Worm (Caenorhabditis elegans): ENCODE measurements around the gene T03G6.1.

T03G6.1 gene

DNA sequence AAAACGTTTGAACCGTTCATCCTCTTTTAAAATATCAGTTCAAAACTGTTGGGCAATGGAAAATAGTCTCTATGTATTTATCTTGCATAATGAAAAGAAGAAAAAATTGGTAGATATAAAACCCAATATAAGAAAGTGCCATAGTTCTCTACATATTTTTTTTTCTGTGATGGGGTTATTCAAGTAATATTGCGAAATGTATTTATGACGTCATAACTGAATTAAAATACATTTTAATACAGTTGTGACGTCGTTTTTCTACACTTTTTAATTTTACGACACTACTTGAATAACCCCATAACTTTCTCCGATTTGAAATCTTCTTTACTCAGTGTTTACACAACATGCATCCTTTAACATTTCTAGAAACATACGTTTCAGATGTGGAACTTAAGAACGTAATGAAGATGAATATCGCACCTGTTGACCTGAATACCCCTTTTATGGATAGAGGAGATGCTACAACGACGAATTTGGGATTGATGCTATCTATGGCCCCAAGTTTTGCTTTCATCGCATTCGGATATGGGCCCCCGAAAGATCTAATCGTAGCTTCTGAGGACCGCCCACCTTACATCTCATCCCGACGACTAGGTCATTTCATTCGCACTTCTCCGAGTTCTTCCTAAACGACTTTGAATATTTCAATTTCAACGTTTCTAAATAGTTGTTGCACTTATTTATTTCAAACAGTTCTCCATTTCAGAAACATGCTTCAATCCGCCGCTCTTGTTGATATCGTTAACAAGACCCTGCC, at the start of gene T03G6.1:
Gene T03G6.1, plus strand, starts transcription at position 707 of the 757 bp plus-strand sequence.
- TF ChIP-seq blmp-1 (tag; optimal IDR thresholded peaks at IDR 0.05): peak; percentile 50
- no peak for TF ChIP-seq hpl-2 (GFP tag; optimal IDR thresholded peaks at IDR 0.05)
- no peak for TF ChIP-seq unc-98 (GFP tag; IDR thresholded peaks at IDR 0.05)

DNA sequence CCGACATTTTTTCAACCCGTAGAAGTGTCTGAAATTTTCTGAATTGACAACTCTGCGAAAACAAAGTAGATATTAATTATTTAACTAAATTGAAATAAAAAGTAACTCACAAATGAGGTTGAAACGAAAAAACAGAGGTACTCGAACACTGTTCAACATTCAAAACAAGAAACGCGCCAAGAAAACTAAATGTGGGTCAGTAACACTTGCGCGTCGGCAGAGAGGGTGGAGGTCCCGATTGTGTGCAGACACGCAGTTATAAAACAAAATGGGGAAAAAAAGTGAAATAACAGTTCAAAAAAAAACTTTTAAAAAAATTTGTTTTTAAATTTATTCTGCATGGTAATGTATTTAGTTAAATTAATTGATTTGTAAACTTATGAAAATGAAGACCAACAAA, 48.6 kb upstream of the T03G6.1 start:
- TF ChIP-seq nhr-47 (tag; optimal IDR thresholded peaks at IDR 0.05) (peak; percentile 50), swsn-7 (tag; optimal IDR thresholded peaks at IDR 0.05) (peak; percentile 40), xbp-1 (tag; optimal IDR thresholded peaks at IDR 0.05) (peak; percentile 32), lsy-2 (tag; optimal IDR thresholded peaks at IDR 0.05) (peak; percentile 55 to 60), nhr-20 (tag; optimal IDR thresholded peaks at IDR 0.05) (peak; percentile 43), tbx-2 (tag; optimal IDR thresholded peaks at IDR 0.05) (peak; percentile 11), egl-13 (tag; optimal IDR thresholded peaks at IDR 0.05) (peak; percentile 5), nhr-71 (tag; optimal IDR thresholded peaks at IDR 0.05) (peak; percentile 65), efl-1 (optimal IDR thresholded peaks at IDR 0.05) (peak; percentile 6 to 33), efl-1 (GFP tag; optimal IDR thresholded peaks at IDR 0.05 in 1 of 2) (peak in 1 of 2 experiments; percentile 85), nhr-85 (tag) (peak; percentile 44), nhr-12 (tag; optimal IDR thresholded peaks at IDR 0.05) (no peak), fkh-8 (tag; optimal IDR thresholded peaks at IDR 0.05) (no peak), rnt-1 (tag; optimal IDR thresholded peaks at IDR 0.05) (peak; percentile 62), ceh-82 (tag; optimal IDR thresholded peaks at IDR 0.05) (peak in 2 of 3 experiments; percentile 2 to 10), blmp-1 (tag; optimal IDR thresholded peaks at IDR 0.05) (peak; percentile 46), dsc-1 (tag; optimal IDR thresholded peaks at IDR 0.05) (peak; percentile 5), unc-86 (tag; optimal IDR thresholded peaks at IDR 0.05) (peak; percentile 9), C16A3.4 (tag; optimal IDR thresholded peaks at IDR 0.05) (peak; percentile 18), ceh-90 (tag; optimal IDR thresholded peaks at IDR 0.05) (no peak), unc-62 (GFP tag; optimal IDR thresholded peaks at IDR 0.05) (no peak), pag-3 (tag; optimal IDR thresholded peaks at IDR 0.05; ENCODE audit: borderline replicate concordance, insufficient read depth) (peak; percentile 5), ztf-4 (tag; optimal IDR thresholded peaks at IDR 0.05) (no peak), skn-1 (tag; optimal IDR thresholded peaks at IDR 0.05) (peak; percentile 89), mdl-1 (tag; optimal IDR thresholded peaks at IDR 0.05) (peak in 1 of 2 experiments; percentile 9), dpl-1 (GFP tag; optimal IDR thresholded peaks at IDR 0.05) (peak in 2 of 3 experiments; percentile 37 to 46), snu-23 (GFP tag; optimal IDR thresholded peaks at IDR 0.05) (peak; percentile 47), pax-3 (tag; optimal IDR thresholded peaks at IDR 0.05) (no peak), mep-1 (tag; optimal IDR thresholded peaks at IDR 0.05) (peak; percentile 33), lin-35 (GFP tag; optimal IDR thresholded peaks at IDR 0.05) (peak; percentile 1 to 62)

DNA sequence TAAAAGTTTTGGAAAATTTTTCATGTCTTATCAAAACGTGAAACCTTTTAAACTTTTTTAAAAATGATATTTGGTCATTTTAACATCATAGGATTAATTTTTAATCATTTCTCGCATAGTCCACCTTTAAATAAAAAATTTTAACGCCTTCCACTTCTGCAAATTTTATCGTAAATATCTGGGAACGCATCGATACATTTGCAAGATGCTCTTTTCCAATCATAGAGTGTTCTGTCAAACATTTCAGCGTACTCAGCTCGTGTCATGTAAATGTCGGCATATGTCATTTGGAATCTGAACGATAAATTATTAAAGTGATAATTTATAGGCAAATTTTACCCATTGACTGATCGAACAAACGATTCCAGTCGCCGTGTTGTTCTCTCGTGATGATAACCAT, 48.0 kb upstream of the T03G6.1 start, which contains the start of gene F52H2.5:
Gene F52H2.5, minus strand, starts transcription at position 101 of the 400 bp plus-strand sequence.
- TF ChIP-seq unc-86 (tag; optimal IDR thresholded peaks at IDR 0.05) (no peak), aly-2 (tag; optimal IDR thresholded peaks at IDR 0.05) (no peak), skn-1 (tag; optimal IDR thresholded peaks at IDR 0.05) (no peak), alr-1 (tag; optimal IDR thresholded peaks at IDR 0.05; ENCODE audit: borderline replicate concordance) (no peak), nhr-90 (tag; optimal IDR thresholded peaks at IDR 0.05; ENCODE audit: poor library complexity) (no peak), mdl-1 (tag; optimal IDR thresholded peaks at IDR 0.05) (no peak), hlh-4 (tag; optimal IDR thresholded peaks at IDR 0.05) (no peak)

DNA sequence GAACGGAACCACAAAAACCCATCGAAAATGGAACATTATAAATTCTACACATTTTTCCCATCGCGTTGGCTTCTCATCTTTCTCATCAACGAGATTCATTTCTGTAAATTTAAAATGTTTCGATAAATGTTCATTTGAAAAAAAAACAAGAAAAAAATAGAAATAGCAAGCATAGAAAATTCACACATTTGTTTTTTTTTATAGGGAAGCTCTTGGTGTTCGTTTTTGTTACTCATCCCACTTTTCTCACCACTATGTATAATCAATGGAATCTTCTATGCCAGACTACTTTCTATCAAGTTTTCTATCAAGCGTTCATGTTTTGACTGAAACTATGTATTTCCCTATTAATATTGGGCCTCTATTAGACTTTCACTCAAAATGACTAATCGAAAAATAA, 44.0 kb upstream of the T03G6.1 start, which contains the start of gene dhcr-24:
Gene dhcr-24, minus strand, starts transcription at position 101 of the 400 bp plus-strand sequence.
- TF ChIP-seq aha-1 (tag; optimal IDR thresholded peaks at IDR 0.05): no peak
- TF ChIP-seq nhr-11 (tag; optimal IDR thresholded peaks at IDR 0.05): no peak
- TF ChIP-seq nhr-12 (tag; optimal IDR thresholded peaks at IDR 0.05): no peak
- no peak for TF ChIP-seq isw-1 (GFP tag; IDR thresholded peaks at IDR 0.05)
- TF ChIP-seq ceh-90 (tag; optimal IDR thresholded peaks at IDR 0.05): no peak
- no peak for TF ChIP-seq alr-1 (tag; optimal IDR thresholded peaks at IDR 0.05; ENCODE audit: borderline replicate concordance)
- no peak for TF ChIP-seq fkh-10 (GFP tag; optimal IDR thresholded peaks at IDR 0.05)
- TF ChIP-seq C34B4.2 (tag; optimal IDR thresholded peaks at IDR 0.05): no peak
- TF ChIP-seq fkh-8 (tag; optimal IDR thresholded peaks at IDR 0.05): no peak
- no peak for TF ChIP-seq Y116A8C.19 (tag; optimal IDR thresholded peaks at IDR 0.05; ENCODE audit: borderline replicate concordance)
- no peak for TF ChIP-seq ceh-8 (GFP tag; optimal IDR thresholded peaks at IDR 0.05)
- TF ChIP-seq nhr-28 (tag; optimal IDR thresholded peaks at IDR 0.05): no peak
- no peak for TF ChIP-seq unc-86 (tag; optimal IDR thresholded peaks at IDR 0.05)
- TF ChIP-seq unc-98 (GFP tag; IDR thresholded peaks at IDR 0.05): no peak
